Worm (Caenorhabditis elegans) whole organism, L4 larva: ENCODE data around the gene T26C5.4.

Experiments used
- aly-2 ChIP-seq: sonication (generic microtip); optimal IDR thresholded peaks from 2 replicates; lab custom pipeline; 2018; ENCODE audit warnings: missing biosample characterization, missing genetic modification characterization
- ama-1 ChIP-seq: fragments of 150-350 bp; optimal IDR thresholded peaks from 2 replicates; lab custom pipeline; 2014; ENCODE audit warnings: inconsistent platforms, mixed read lengths
- ceh-82 ChIP-seq: sonication (generic microtip); optimal IDR thresholded peaks from 2 replicates; lab custom pipeline; 2017; ENCODE audit warnings: missing biosample characterization, missing genetic modification characterization
- daf-12 ChIP-seq: fragments of 150-350 bp; optimal IDR thresholded peaks from 2 replicates; lab custom pipeline; 2014; ENCODE audit warnings: missing biosample characterization, missing genetic modification reagents, missing genetic modification characterization
- mdl-1 ChIP-seq, 2 experiments: fragments of 150-350 bp in 1 of 2; sonication (generic microtip) in 1 of 2; optimal IDR thresholded peaks; 2 replicates each; lab custom pipeline; 2014 to 2017; ENCODE audit warnings: missing biosample characterization in 2 of 2, missing genetic modification characterization in 2 of 2
- mdt-29 ChIP-seq: fragments of 200-800 bp; sonication (Bioruptor generic); IDR thresholded peaks from 2 replicates; pipeline ENCODE4 v1.3.6; 2022; ENCODE audit warnings: missing genetic modification reagents, missing genetic modification characterization, missing compliant biosample characterization
- nhr-237 ChIP-seq: sonication (generic microtip); optimal IDR thresholded peaks from 2 replicates; lab custom pipeline; 2017; ENCODE audit warnings: missing biosample characterization, missing genetic modification characterization
- nhr-48 ChIP-seq: sonication (generic microtip); optimal IDR thresholded peaks from 2 replicates; lab custom pipeline; 2016; ENCODE audit warnings: mild to moderate bottlenecking, missing genetic modification characterization, missing compliant biosample characterization
- nhr-77 ChIP-seq: fragments of 150-350 bp; optimal IDR thresholded peaks from 2 replicates; lab custom pipeline; 2014; ENCODE audit warnings: missing biosample characterization, missing genetic modification characterization
- rbr-2 ChIP-seq: sonication (generic microtip); optimal IDR thresholded peaks from 2 replicates; lab custom pipeline; 2016; ENCODE audit warnings: missing genotype, missing genetic modification characterization, missing compliant biosample characterization
- sdz-12 ChIP-seq: fragments of 200-800 bp; sonication (Bioruptor generic); optimal IDR thresholded peaks from 2 replicates; lab custom pipeline; 2018; ENCODE audit warnings: mild to moderate bottlenecking, missing genetic modification characterization, missing compliant biosample characterization
- snpc-4 ChIP-seq: fragments of 150-350 bp; optimal IDR thresholded peaks from 2 replicates; lab custom pipeline; 2014; ENCODE audit warnings: missing biosample characterization, missing genetic modification characterization
- unc-39 ChIP-seq: sonication (generic microtip); optimal IDR thresholded peaks from 2 replicates; lab custom pipeline; 2017; ENCODE audit warnings: missing biosample characterization, missing genetic modification characterization
- unc-62 ChIP-seq, 3 experiments: fragments of 150-350 bp in 1 of 3; sonication (generic microtip); optimal IDR thresholded peaks in 2 of 3; peaks in 1 of 3; 1 replicate in 1 of 3; 2 replicates in 2 of 3; lab custom pipeline; 2014 to 2017; ENCODE audit warnings: missing biosample characterization in 3 of 3, missing genetic modification characterization in 3 of 3, missing genetic modification reagents in 3 of 3, missing genotype in 1 of 3

DNA sequence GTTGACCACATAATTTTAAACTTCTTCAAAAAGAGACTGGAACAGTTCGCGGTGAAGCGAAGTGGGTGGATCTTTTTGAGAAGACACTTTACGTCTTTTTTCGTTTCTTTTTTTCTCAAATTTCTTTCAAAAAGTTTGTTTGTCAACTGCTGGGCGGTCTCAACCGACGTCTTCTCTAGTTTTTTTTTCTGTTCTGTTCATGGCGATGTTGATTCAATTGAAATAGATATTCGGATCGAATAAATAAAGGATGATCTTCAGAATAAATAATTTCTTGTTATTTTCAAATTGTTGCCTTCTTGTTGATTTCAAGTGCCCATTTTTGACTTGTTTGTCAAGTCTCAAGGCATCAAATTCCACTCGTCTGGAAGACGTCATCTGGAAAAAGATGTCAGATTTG is at the start of gene T26C5.4:
- no peak for TF ChIP-seq unc-39 (tag; lab: Kevin White, UChicago)
- no peak for TF ChIP-seq daf-12 (tag; lab: Kevin White, UChicago)
- no peak for TF ChIP-seq unc-62 (GFP tag; optimal IDR thresholded peaks at IDR 0.05 in 1 of 2; lab: Kevin White, UChicago)
- no peak for TF ChIP-seq unc-62 (tag; optimal IDR thresholded peaks at IDR 0.05; lab: Kevin White, UChicago)
- TF ChIP-seq sdz-12: no peak
- no peak for TF ChIP-seq nhr-237 (tag; lab: Kevin White, UChicago)
- TF ChIP-seq aly-2 (tag; lab: Kevin White, UChicago): no peak
- TF ChIP-seq mdl-1 (tag; optimal IDR thresholded peaks at IDR 0.05; lab: Kevin White, UChicago): no peak
- TF ChIP-seq snpc-4: no peak
- TF ChIP-seq rbr-2 (tag; lab: Kevin White, UChicago): no peak
- no peak for TF ChIP-seq ama-1
- TF ChIP-seq nhr-48 (tag; lab: Kevin White, UChicago): no peak
- no peak for TF ChIP-seq mdt-29 (GFP tag; lab: Robert Waterston, UW)
- TF ChIP-seq ceh-82 (tag; lab: Kevin White, UChicago): no peak
- no peak for TF ChIP-seq nhr-77
